Worm (Caenorhabditis elegans) whole organism, L4/young adult: ENCODE results near the gene sru-25.

Experiments
- W03F9.2 ChIP-seq: fragments of 150-350 bp; optimal IDR thresholded peaks from 2 replicates; lab custom pipeline; 2014; ENCODE audit warnings: missing biosample characterization, missing genetic modification characterization
- dao-5 ChIP-seq: sonication (generic microtip); optimal IDR thresholded peaks from 2 replicates; lab custom pipeline; 2016; ENCODE audit warnings: missing genotype, missing genetic modification characterization, moderate library complexity, missing compliant biosample characterization
- him-1 ChIP-seq: sonication (generic microtip); optimal IDR thresholded peaks from 2 replicates; lab custom pipeline; 2016; ENCODE audit warnings: missing genotype, missing genetic modification reagents, missing genetic modification characterization, missing compliant biosample characterization

DNA sequence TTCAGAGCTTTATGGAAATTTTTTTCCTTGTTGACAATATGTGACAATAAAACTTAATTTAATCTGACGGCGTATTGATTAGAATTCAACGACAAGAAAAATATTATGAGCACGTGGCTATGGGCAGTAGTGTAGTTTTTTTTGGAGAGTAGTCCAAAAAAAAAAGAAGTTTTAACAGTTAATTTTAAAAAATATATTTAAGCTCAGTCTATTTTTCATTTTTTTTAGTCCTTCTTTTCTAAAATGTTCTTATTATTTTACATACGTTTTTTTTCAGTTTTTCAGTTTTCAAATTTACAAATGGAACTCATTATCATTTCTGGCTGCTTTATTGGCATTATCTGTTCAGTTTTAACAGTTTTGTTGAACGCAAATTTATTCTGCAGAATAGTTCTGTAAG, 34.7 kb upstream of the sru-25 start, which contains the start of gene srbc-39:
- TF ChIP-seq W03F9.2 (tag; lab: Kevin White, UChicago) (no peak), him-1 (tag; lab: Kevin White, UChicago) (no peak), dao-5 (tag; lab: Kevin White, UChicago) (no peak)
